Worm (Caenorhabditis elegans): Measurements from ENCODE around the gene asp-1.
"Not testable (repeated sequence)": the region's sequence is repeated elsewhere in the genome, so short reads cannot be mapped to it uniquely, and the experiment has no call there.

Gene asp-1

DNA sequence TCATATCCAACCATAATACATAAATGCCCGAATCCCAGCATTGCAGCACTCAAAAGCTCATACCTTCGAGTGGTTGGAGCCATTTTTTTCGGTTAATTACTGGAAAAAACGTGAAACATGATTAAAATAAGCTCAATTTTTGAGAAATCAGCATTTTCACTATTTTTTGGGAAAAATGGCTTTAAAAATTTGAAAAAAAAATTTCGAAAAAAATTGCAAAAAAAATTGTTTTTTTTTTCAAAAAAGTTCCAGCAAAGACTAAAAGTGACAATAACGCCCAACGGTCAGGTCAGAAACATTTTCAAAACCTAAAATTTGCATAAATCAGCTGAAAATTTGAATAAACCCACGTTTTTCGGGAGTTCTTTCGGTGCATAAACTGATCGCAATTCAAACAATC is 25.9 kb downstream of the asp-1 start, which contains the start of gene Y39B6A.29:
Gene Y39B6A.29 (minus strand): TSS at position 101 of the 400 bp plus-strand sequence.
- TF ChIP-seq mls-2 (tag; optimal IDR thresholded peaks at IDR 0.05) (no peak), M03D4.4 (tag; optimal IDR thresholded peaks at IDR 0.05) (no peak), snpc-4 (tag; optimal IDR thresholded peaks at IDR 0.05) (no peak), tbx-8 (GFP tag; optimal IDR thresholded peaks at IDR 0.05) (no peak), zip-8 (tag; optimal IDR thresholded peaks at IDR 0.05) (no peak)

ce11 chrV:19019239-19019638 is 31.3 kb downstream of the asp-1 start:
- TF ChIP-seq bed-3 (GFP tag; optimal IDR thresholded peaks at IDR 0.05) (no peak), flh-1 (GFP tag; optimal IDR thresholded peaks at IDR 0.05) (no peak), drap-1 (GFP tag; optimal IDR thresholded peaks at IDR 0.05) (no peak), lin-13 (tag; optimal IDR thresholded peaks at IDR 0.05) (no peak), nhr-2 (tag; optimal IDR thresholded peaks at IDR 0.05) (no peak), lsy-2 (tag; optimal IDR thresholded peaks at IDR 0.05) (no peak), mep-1 (tag; optimal IDR thresholded peaks at IDR 0.05) (no peak), ham-2 (GFP tag; optimal IDR thresholded peaks at IDR 0.05) (no peak), unc-62 (GFP tag; optimal IDR thresholded peaks at IDR 0.05) (no peak), ces-1 (GFP tag; optimal IDR thresholded peaks at IDR 0.05) (no peak), hlh-1 (tag; optimal IDR thresholded peaks at IDR 0.05) (no peak), ceh-43 (GFP tag; optimal IDR thresholded peaks at IDR 0.05) (no peak), mab-5 (tag; optimal IDR thresholded peaks at IDR 0.05) (no peak), ceh-83 (GFP tag; optimal IDR thresholded peaks at IDR 0.05) (no peak), elt-1 (tag; optimal IDR thresholded peaks at IDR 0.05; ENCODE audit: borderline replicate concordance, insufficient read depth) (no peak), blmp-1 (tag; optimal IDR thresholded peaks at IDR 0.05) (no peak), sptf-1 (tag; optimal IDR thresholded peaks at IDR 0.05) (no peak), cnd-1 (tag; optimal IDR thresholded peaks at IDR 0.05) (no peak), nhr-237 (tag; optimal IDR thresholded peaks at IDR 0.05) (no peak), nhr-12 (tag; optimal IDR thresholded peaks at IDR 0.05) (no peak)

DNA sequence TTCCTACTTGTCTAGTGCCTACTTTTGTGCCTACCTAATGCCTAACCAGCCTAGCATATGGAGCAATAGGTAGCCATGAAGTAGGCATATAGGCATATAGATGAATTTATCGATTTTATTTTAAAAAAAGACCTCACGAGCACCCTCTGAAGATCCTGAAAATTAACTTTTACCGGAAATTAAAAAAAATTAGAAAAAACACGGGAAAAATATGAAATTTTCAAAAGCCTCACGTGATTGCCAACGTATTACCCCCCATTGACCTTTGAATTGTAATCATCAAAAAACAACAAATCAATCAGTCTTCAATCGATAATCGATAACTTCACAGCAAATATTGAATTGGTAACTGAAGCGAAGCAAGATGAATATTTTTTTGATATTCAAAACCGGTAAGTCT is 36.3 kb downstream of the asp-1 start, which contains the start of gene Y39B6A.30:
Gene Y39B6A.30 (plus strand): TSS at position 301 of the 400 bp plus-strand sequence.
- not testable (repeated sequence) for TF ChIP-seq nhr-2, pha-4, elt-3 (tag; optimal IDR thresholded peaks at IDR 0.05)

DNA sequence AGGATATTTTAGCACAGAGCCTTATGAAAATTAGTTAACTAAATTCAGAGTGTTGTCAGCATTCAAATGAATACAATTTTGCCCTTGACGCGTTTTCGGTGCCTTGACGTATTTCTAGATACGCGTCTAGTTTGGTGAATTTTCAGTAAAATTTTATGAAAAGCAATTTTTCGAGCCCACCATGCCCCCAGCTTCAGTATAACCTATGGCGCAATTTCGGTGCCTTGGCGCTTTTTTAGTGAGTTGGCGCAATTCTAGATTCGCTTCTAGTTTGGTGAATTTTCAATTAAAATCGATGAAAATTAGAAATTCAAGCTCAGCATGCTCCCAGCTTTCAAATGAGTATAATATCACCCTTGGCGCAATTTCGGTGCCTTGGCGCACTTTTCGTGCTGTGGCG is 37.3 kb downstream of the asp-1 start:
- no peak for TF ChIP-seq sem-2 (GFP tag; optimal IDR thresholded peaks at IDR 0.05)
- TF ChIP-seq unc-120 (tag; optimal IDR thresholded peaks at IDR 0.05; ENCODE audit: poor library complexity, severe bottlenecking) = no peak
- TF ChIP-seq mab-5 (tag; optimal IDR thresholded peaks at IDR 0.05) = no peak
- TF ChIP-seq drap-1 (GFP tag; optimal IDR thresholded peaks at IDR 0.05) = no peak
- TF ChIP-seq cnd-1 (tag; optimal IDR thresholded peaks at IDR 0.05) = no peak
- TF ChIP-seq nhr-76 (tag; optimal IDR thresholded peaks at IDR 0.05) = no peak
- no peak for TF ChIP-seq mep-1 (tag; optimal IDR thresholded peaks at IDR 0.05)
- TF ChIP-seq elt-3 (tag; optimal IDR thresholded peaks at IDR 0.05) = no peak
- no peak for TF ChIP-seq blmp-1 (tag; optimal IDR thresholded peaks at IDR 0.05)
- no peak for TF ChIP-seq ztf-11 (tag; optimal IDR thresholded peaks at IDR 0.05)
- no peak for TF ChIP-seq hlh-1 (tag; optimal IDR thresholded peaks at IDR 0.05)
- no peak for TF ChIP-seq nhr-12 (tag; optimal IDR thresholded peaks at IDR 0.05)
- TF ChIP-seq M03D4.4 (tag; optimal IDR thresholded peaks at IDR 0.05) = no peak
- no peak for TF ChIP-seq nhr-237 (tag; optimal IDR thresholded peaks at IDR 0.05)
- TF ChIP-seq ceh-39 (tag; optimal IDR thresholded peaks at IDR 0.05) = no peak
- no peak for TF ChIP-seq snpc-4 (tag; optimal IDR thresholded peaks at IDR 0.05)
- no peak for TF ChIP-seq nhr-2 (tag; optimal IDR thresholded peaks at IDR 0.05)

DNA sequence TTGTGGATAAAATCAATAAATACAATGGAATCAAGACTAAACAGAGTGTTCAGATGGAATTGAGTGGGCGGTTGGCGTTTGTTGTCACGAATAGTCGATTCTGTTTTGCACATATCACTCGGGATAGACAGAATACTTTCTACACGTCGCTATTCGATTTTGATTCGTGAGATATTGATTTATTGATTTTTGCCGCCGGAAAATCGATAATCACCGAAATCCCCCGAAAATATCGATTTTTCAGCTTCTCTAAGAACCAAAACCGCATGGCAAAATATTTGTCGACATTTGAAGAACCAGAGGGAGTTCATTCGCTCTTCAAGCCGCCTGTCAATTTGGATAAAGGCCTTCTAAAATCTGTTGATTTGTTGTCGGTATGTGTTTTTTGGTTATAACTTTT is 40.1 kb downstream of the asp-1 start:
- TF ChIP-seq unc-39 (tag; optimal IDR thresholded peaks at IDR 0.05) = no peak
- no peak for TF ChIP-seq ceh-43 (GFP tag; optimal IDR thresholded peaks at IDR 0.05)
- no peak for TF ChIP-seq mab-5 (tag; optimal IDR thresholded peaks at IDR 0.05)
- no peak for TF ChIP-seq bed-3 (GFP tag; optimal IDR thresholded peaks at IDR 0.05)
- TF ChIP-seq pha-4 (tag; optimal IDR thresholded peaks at IDR 0.05) = no peak
- no peak for TF ChIP-seq ces-1 (GFP tag; optimal IDR thresholded peaks at IDR 0.05)
- no peak for TF ChIP-seq hlh-1 (tag; optimal IDR thresholded peaks at IDR 0.05)
- no peak for TF ChIP-seq ztf-11 (tag; optimal IDR thresholded peaks at IDR 0.05)
